Worm (Caenorhabditis elegans) whole organism, early embryonic: ENCODE results near the gene srbc-10.

Source experiments
- ceh-13 ChIP-seq: fragments of 200-800 bp; sonication (Bioruptor generic); optimal IDR thresholded peaks from 2 replicates; lab custom pipeline; 2018; ENCODE audit warnings: mild to moderate bottlenecking, missing genetic modification characterization, missing compliant biosample characterization
- tbx-37 ChIP-seq: fragments of 200-800 bp; sonication (Bioruptor generic); conservative IDR thresholded peaks from 2 replicates; pipeline ENCODE4 v1.3.6; 2022; ENCODE audit warnings: missing genetic modification reagents, missing genetic modification characterization, missing compliant biosample characterization

ce11 chrV:7480949-7481348 lies 11.9 kb downstream of the srbc-10 start, which contains the start of gene C18B10.6:
- no peak for TF ChIP-seq ceh-13 (GFP tag; lab: Kevin White, UChicago)
- TF ChIP-seq tbx-37 (GFP tag; lab: Robert Waterston, UW): no peak
